Worm (Caenorhabditis elegans) whole organism, early embryonic: ENCODE results near the gene memo-1.

Source experiments
- ama-1 ChIP-seq: fragments of 150-350 bp; optimal IDR thresholded peaks from 2 replicates; lab custom pipeline; 2014
- ceh-13 ChIP-seq: fragments of 200-800 bp; sonication (Bioruptor generic); optimal IDR thresholded peaks from 2 replicates; lab custom pipeline; 2018; ENCODE audit warnings: mild to moderate bottlenecking, missing genetic modification characterization, missing compliant biosample characterization
- flt-1 ChIP-seq: fragments of 200-800 bp; sonication (Bioruptor generic); IDR thresholded peaks from 2 replicates; pipeline ENCODE4 v1.3.6; 2022; ENCODE audit warnings: missing genetic modification characterization, missing compliant biosample characterization
- scrt-1 ChIP-seq: fragments of 200-800 bp; sonication (Bioruptor generic); IDR thresholded peaks from 2 replicates; pipeline ENCODE4 v1.3.6; 2022; ENCODE audit warnings: missing genetic modification characterization, missing compliant biosample characterization

ce11 chrV:7891230-7891629 is 44.3 kb upstream of the memo-1 start, which contains the start of gene F40A3.1:
- no peak for TF ChIP-seq ceh-13 (GFP tag; lab: Kevin White, UChicago)
- TF ChIP-seq ama-1 (lab: Kevin White, UChicago) = no peak
- TF ChIP-seq flt-1 (GFP tag; lab: Robert Waterston, UW) = no peak
- TF ChIP-seq scrt-1 (GFP tag; lab: Robert Waterston, UW) = no peak
